Worm (Caenorhabditis elegans): ENCODE measurements around the gene xbx-1.

DNA sequence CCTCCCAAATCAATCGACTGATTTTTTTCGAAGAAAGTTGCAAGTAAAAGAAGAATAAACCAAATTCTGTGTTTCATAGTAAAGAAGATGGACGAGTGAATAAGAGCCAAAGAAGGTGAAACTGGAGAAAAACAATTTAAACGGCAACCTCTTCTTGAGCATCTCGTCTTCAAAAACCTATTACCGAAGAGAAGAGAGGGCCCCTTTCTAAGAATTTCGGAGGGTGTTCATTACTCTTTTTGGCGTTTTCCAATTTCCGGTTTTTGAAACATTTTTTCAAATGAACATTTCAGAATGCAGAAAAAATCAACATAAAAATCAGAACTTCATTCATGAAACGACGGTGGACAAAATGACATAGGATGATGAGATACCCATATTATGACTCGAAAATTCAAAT is 31.5 kb downstream of the xbx-1 start, which contains the start of gene nmr-2:
- no peak for TF ChIP-seq lin-39 (tag; optimal IDR thresholded peaks at IDR 0.05)
- no peak for TF ChIP-seq snpc-4 (tag; optimal IDR thresholded peaks at IDR 0.05)
- no peak for TF ChIP-seq nhr-11 (tag; optimal IDR thresholded peaks at IDR 0.05)
- no peak for TF ChIP-seq nhr-237 (tag; optimal IDR thresholded peaks at IDR 0.05)
- TF ChIP-seq sma-3 (GFP tag; optimal IDR thresholded peaks at IDR 0.05): no peak
- TF ChIP-seq lsy-2 (tag; optimal IDR thresholded peaks at IDR 0.05): no peak
